Fruit fly (Drosophila melanogaster) whole organism, embryonic: ENCODE measurements around the gene GstZ1.

ENCODE experiments used
- Atf-2 ChIP-seq: fragments of 200-800 bp; sonication (Bioruptor generic); optimal IDR thresholded peaks from 2 replicates; lab custom pipeline; 2016; ENCODE audit warnings: missing biosample characterization, missing genetic modification characterization
- Awh ChIP-seq: fragments of 200-800 bp; sonication (Bioruptor generic); IDR thresholded peaks from 2 replicates; pipeline ENCODE4, ENCODE4 v1.3.6; 2022; ENCODE audit warnings: missing biosample characterization, missing genetic modification characterization
- CG10274 ChIP-seq: fragments of 200-800 bp; sonication (Bioruptor generic); optimal IDR thresholded peaks from 3 replicates; lab custom pipeline; 2017; ENCODE audit warnings: missing biosample characterization, mild to moderate bottlenecking, missing genetic modification characterization
- CG10543 ChIP-seq: fragments of 200-800 bp; sonication (Bioruptor generic); optimal IDR thresholded peaks from 3 replicates; lab custom pipeline; 2017; ENCODE audit warnings: missing biosample characterization, mild to moderate bottlenecking, missing genetic modification characterization, moderate library complexity
- CG10979 ChIP-seq: fragments of 200-800 bp; sonication (Bioruptor generic); optimal IDR thresholded peaks from 2 replicates; lab custom pipeline; 2018; ENCODE audit warnings: missing biosample characterization, mild to moderate bottlenecking, missing genetic modification characterization, moderate library complexity
- CG12219 ChIP-seq: fragments of 200-800 bp; sonication (Bioruptor generic); optimal IDR thresholded peaks from 3 replicates; lab custom pipeline; 2018; ENCODE audit warnings: missing biosample characterization, mild to moderate bottlenecking, missing genetic modification characterization
- CG12299 ChIP-seq: fragments of 200-800 bp; sonication (Bioruptor generic); optimal IDR thresholded peaks from 2 replicates; lab custom pipeline; 2018; ENCODE audit warnings: missing biosample characterization, mild to moderate bottlenecking, missing genetic modification characterization
- CG12744 ChIP-seq: fragments of 200-800 bp; sonication (Bioruptor generic); optimal IDR thresholded peaks from 2 replicates; lab custom pipeline; 2016; ENCODE audit warnings: missing biosample characterization, missing genetic modification characterization
- CG16779 ChIP-seq: fragments of 200-800 bp; sonication (Bioruptor generic); IDR thresholded peaks from 2 replicates; pipeline ENCODE4 v1.3.6; 2022; ENCODE audit warnings: missing biosample characterization, missing genetic modification characterization
- CG2120 ChIP-seq: fragments of 200-800 bp; sonication (Bioruptor generic); optimal IDR thresholded peaks from 3 replicates; lab custom pipeline; 2016; ENCODE audit warnings: missing biosample characterization, missing genetic modification characterization
- CG31224 ChIP-seq: fragments of 200-800 bp; sonication (Bioruptor generic); IDR thresholded peaks from 2 replicates; pipeline ENCODE4 v1.3.6; 2022; ENCODE audit warnings: missing biosample characterization, missing genetic modification characterization
- CG32772 ChIP-seq: fragments of 200-800 bp; sonication (Bioruptor generic); IDR thresholded peaks from 2 replicates; pipeline ENCODE4 v1.3.6; 2022; ENCODE audit warnings: missing biosample characterization, missing genetic modification characterization
- CG4328 ChIP-seq: fragments of 200-800 bp; sonication (Bioruptor generic); optimal IDR thresholded peaks from 3 replicates; lab custom pipeline; 2017; ENCODE audit warnings: missing biosample characterization, missing genetic modification reagents, missing genetic modification characterization
- CG8924 ChIP-seq: fragments of 200-800 bp; optimal IDR thresholded peaks from 3 replicates; lab custom pipeline; 2019; ENCODE audit warnings: missing biosample characterization, mild to moderate bottlenecking, missing genetic modification characterization, moderate library complexity
- CG9727 ChIP-seq: fragments of 200-800 bp; sonication (Bioruptor generic); optimal IDR thresholded peaks from 3 replicates; lab custom pipeline; 2017; ENCODE audit warnings: missing biosample characterization, mild to moderate bottlenecking, missing genetic modification characterization
- E2f1 ChIP-seq: fragments of 200-800 bp; sonication (Bioruptor generic); IDR thresholded peaks from 2 replicates; pipeline ENCODE4 v1.3.6; 2022; ENCODE audit warnings: missing biosample characterization, missing genetic modification characterization
- H15 ChIP-seq: fragments of 200-800 bp; sonication (Bioruptor generic); IDR thresholded peaks from 3 replicates; pipeline ENCODE4 v1.3.6; 2022; ENCODE audit warnings: missing biosample characterization, missing genetic modification characterization
- Hr3 ChIP-seq: fragments of 200-800 bp; sonication (Bioruptor generic); optimal IDR thresholded peaks from 3 replicates; lab custom pipeline; 2016; ENCODE audit warnings: missing biosample characterization, missing genetic modification characterization
- Med ChIP-seq: fragments of 200-800 bp; sonication (Bioruptor generic); peaks from one replicate; lab custom pipeline; 2016; ENCODE audit warnings: missing biosample characterization, missing genetic modification characterization, mild to moderate bottlenecking, inconsistent platforms, moderate library complexity
- Meics ChIP-seq: fragments of 200-800 bp; sonication (Bioruptor generic); optimal IDR thresholded peaks from 2 replicates; lab custom pipeline; 2017; ENCODE audit warnings: missing biosample characterization, mild to moderate bottlenecking, missing genetic modification characterization
- Mes4 ChIP-seq: fragments of 200-800 bp; sonication (Bioruptor generic); optimal IDR thresholded peaks from 2 replicates; lab custom pipeline; 2016; ENCODE audit warnings: missing biosample characterization, missing genetic modification characterization
- Myb ChIP-seq: fragments of 200-800 bp; sonication (Bioruptor generic); optimal IDR thresholded peaks from 2 replicates; lab custom pipeline; 2016; ENCODE audit warnings: missing biosample characterization, missing genetic modification characterization
- PHDP ChIP-seq: fragments of 200-800 bp; sonication (Bioruptor generic); optimal IDR thresholded peaks from 3 replicates; lab custom pipeline; 2018; ENCODE audit warnings: missing biosample characterization, mild to moderate bottlenecking, missing genetic modification characterization, moderate library complexity
- TFAM ChIP-seq: fragments of 200-800 bp; sonication (Bioruptor generic); optimal IDR thresholded peaks from 2 replicates; lab custom pipeline; 2017; ENCODE audit warnings: missing biosample characterization, missing genetic modification characterization, inconsistent platforms
- Vsx1 ChIP-seq: fragments of 200-800 bp; sonication (Bioruptor generic); optimal IDR thresholded peaks from 2 replicates; lab custom pipeline; 2017; ENCODE audit warnings: missing biosample characterization, mild to moderate bottlenecking, missing genetic modification characterization, missing genetic modification reagents
- Xrp1 ChIP-seq: fragments of 200-800 bp; sonication (Bioruptor generic); IDR thresholded peaks from 2 replicates; pipeline ENCODE4 v1.3.6; 2022; ENCODE audit warnings: missing biosample characterization, missing genetic modification characterization
- abd-A ChIP-seq: fragments of 200-800 bp; sonication (Bioruptor generic); optimal IDR thresholded peaks from 3 replicates; lab custom pipeline; 2019; ENCODE audit warnings: missing biosample characterization, mild to moderate bottlenecking, missing genetic modification characterization, moderate library complexity
- dysf ChIP-seq: fragments of 200-800 bp; sonication (Bioruptor generic); IDR thresholded peaks from 3 replicates; pipeline ENCODE4 v1.3.6; 2022; ENCODE audit warnings: missing biosample characterization, missing genetic modification characterization
- esg ChIP-seq: fragments of 200-800 bp; sonication (Bioruptor generic); conservative IDR thresholded peaks from 2 replicates; pipeline ENCODE4 v1.3.6; 2022; ENCODE audit warnings: missing biosample characterization, missing genetic modification characterization
- fd102C ChIP-seq: fragments of 200-800 bp; sonication (Bioruptor generic); optimal IDR thresholded peaks from 2 replicates; lab custom pipeline; 2018; ENCODE audit warnings: missing biosample characterization, mild to moderate bottlenecking, missing genetic modification characterization, moderate library complexity
- fd3F ChIP-seq: fragments of 200-800 bp; sonication (Bioruptor generic); optimal IDR thresholded peaks from 2 replicates; lab custom pipeline; 2018; ENCODE audit warnings: missing biosample characterization, mild to moderate bottlenecking, missing genetic modification characterization, moderate library complexity
- grau ChIP-seq: fragments of 200-800 bp; optimal IDR thresholded peaks from 3 replicates; lab custom pipeline; 2019; ENCODE audit warnings: missing biosample characterization, mild to moderate bottlenecking, missing genetic modification characterization, moderate library complexity
- ham ChIP-seq: fragments of 200-800 bp; sonication (Bioruptor generic); IDR thresholded peaks from 2 replicates; pipeline ENCODE4 v1.3.6; 2022; ENCODE audit warnings: missing biosample characterization, missing genetic modification characterization
- ind ChIP-seq: fragments of 200-800 bp; sonication (Bioruptor generic); optimal IDR thresholded peaks from 3 replicates; lab custom pipeline; 2016; ENCODE audit warnings: missing biosample characterization, missing genetic modification characterization
- klu ChIP-seq: fragments of 200-800 bp; sonication (Bioruptor generic); IDR thresholded peaks from 2 replicates; pipeline ENCODE4 v1.3.6; 2022; ENCODE audit warnings: missing biosample characterization, missing genetic modification characterization
- lab ChIP-seq: fragments of 200-800 bp; sonication (Bioruptor generic); optimal IDR thresholded peaks from 3 replicates; lab custom pipeline; 2017; ENCODE audit warnings: missing biosample characterization, missing genetic modification characterization, mild to moderate bottlenecking, moderate library complexity, missing genetic modification reagents
- lilli ChIP-seq: fragments of 200-800 bp; sonication (Bioruptor generic); optimal IDR thresholded peaks from 3 replicates; lab custom pipeline; 2016; ENCODE audit warnings: missing biosample characterization, missing genetic modification characterization
- mam ChIP-seq: fragments of 200-800 bp; sonication (Bioruptor generic); optimal IDR thresholded peaks from 3 replicates; lab custom pipeline; 2016; ENCODE audit warnings: missing biosample characterization, missing genetic modification characterization
- nmo ChIP-seq: fragments of 200-800 bp; sonication (Bioruptor generic); optimal IDR thresholded peaks from 2 replicates; lab custom pipeline; 2018; ENCODE audit warnings: missing biosample characterization, mild to moderate bottlenecking, missing genetic modification characterization, moderate library complexity
- org-1 ChIP-seq: fragments of 200-800 bp; sonication (Bioruptor generic); optimal IDR thresholded peaks from 2 replicates; lab custom pipeline; 2017; ENCODE audit warnings: missing biosample characterization, missing genetic modification characterization
- peb ChIP-seq: fragments of 200-800 bp; sonication (Bioruptor generic); IDR thresholded peaks from 2 replicates; pipeline ENCODE4 v1.3.6; 2022; ENCODE audit warnings: missing biosample characterization, missing genetic modification characterization
- slbo ChIP-seq: fragments of 200-800 bp; sonication (Bioruptor generic); IDR thresholded peaks from 2 replicates; pipeline ENCODE4 v1.3.6; 2022; ENCODE audit warnings: missing biosample characterization, missing genetic modification characterization
- stwl ChIP-seq: fragments of 200-800 bp; sonication (Bioruptor generic); optimal IDR thresholded peaks from 3 replicates; lab custom pipeline; 2018; ENCODE audit warnings: missing biosample characterization, mild to moderate bottlenecking, missing genetic modification characterization, moderate library complexity
- tap ChIP-seq: fragments of 200-800 bp; optimal IDR thresholded peaks from 3 replicates; lab custom pipeline; 2019; ENCODE audit warnings: missing biosample characterization, mild to moderate bottlenecking, missing genetic modification characterization, moderate library complexity
- trem ChIP-seq: fragments of 200-800 bp; optimal IDR thresholded peaks from 3 replicates; lab custom pipeline; 2019; ENCODE audit warnings: missing biosample characterization, mild to moderate bottlenecking, missing genetic modification characterization, moderate library complexity
- tup ChIP-seq: fragments of 200-800 bp; sonication (Bioruptor generic); optimal IDR thresholded peaks from 2 replicates; lab custom pipeline; 2016; ENCODE audit warnings: missing biosample characterization, mild to moderate bottlenecking, missing genetic modification characterization, moderate library complexity
- unpg ChIP-seq: fragments of 200-800 bp; sonication (Bioruptor generic); optimal IDR thresholded peaks from 3 replicates; lab custom pipeline; 2018; ENCODE audit warnings: missing biosample characterization, mild to moderate bottlenecking, missing genetic modification characterization, moderate library complexity
- zen2 ChIP-seq: fragments of 200-800 bp; sonication (Bioruptor generic); IDR thresholded peaks from 3 replicates; pipeline ENCODE4 v1.3.6; 2022; ENCODE audit warnings: missing biosample characterization, missing genetic modification characterization; ENCODE audit not compliant: partially characterized antibody

The GstZ1 gene

DNA sequence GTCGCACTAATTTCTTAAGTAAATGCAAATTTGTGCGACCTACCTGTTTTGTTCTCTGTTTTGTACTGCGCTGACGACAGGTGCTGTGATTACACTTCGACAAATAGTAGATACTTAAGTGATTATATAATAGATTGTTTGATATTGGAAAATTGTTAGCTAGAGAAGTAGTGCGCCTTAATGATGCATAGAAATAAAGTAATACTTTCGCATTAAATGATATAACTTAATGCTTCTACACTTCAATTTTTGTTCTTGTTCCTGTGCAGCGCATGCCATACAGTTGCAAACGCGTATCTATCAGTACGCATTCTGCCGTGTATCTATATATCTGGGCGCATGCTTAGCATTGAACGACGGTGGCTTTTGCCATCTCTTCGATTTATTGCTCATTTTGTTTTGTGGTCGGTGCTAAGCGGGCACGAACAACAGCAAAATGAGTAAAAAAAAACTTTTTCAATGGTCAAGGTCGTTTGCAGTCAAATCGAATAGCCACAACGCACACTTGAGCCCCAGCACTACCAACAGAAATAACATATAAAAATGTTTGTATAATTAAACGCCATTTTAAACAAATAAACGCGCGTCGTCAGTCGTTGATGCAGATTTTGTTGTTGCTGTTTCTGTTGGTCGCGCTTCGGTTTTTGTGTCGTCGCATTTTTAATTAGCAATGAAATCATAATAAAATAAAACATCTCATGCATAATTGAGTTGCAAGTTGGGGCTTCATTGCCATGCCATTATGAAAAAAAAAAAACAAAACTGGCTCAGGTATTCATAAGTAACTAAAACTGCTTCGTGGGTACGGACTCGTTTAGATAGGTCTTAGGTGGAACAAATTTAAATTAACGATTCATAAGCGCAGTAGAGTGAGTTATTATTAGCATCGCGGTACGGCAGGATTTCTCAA lies 25.7 kb downstream of the GstZ1 start (continued):
- peak; percentile 35 for TF ChIP-seq mam (GFP tag; lab: Kevin White, UChicago)
- peak; percentile 1 for TF ChIP-seq ind (GFP tag; lab: Kevin White, UChicago)
- TF ChIP-seq CG2120 (GFP tag; lab: Kevin White, UChicago): peak; percentile 63
- peak; percentile 48 for TF ChIP-seq PHDP (tag; lab: Kevin White, UChicago)
- peak; percentile 38 for TF ChIP-seq CG9727 (GFP tag; lab: Kevin White, UChicago)
- TF ChIP-seq CG10274 (GFP tag; lab: Kevin White, UChicago): peak; percentile 4
- TF ChIP-seq lab: peak; percentile 58
- no peak for TF ChIP-seq TFAM (GFP tag; lab: Kevin White, UChicago)
- peak; percentile 4 for TF ChIP-seq org-1 (GFP tag; lab: Kevin White, UChicago)
- TF ChIP-seq Mes4 (GFP tag; lab: Kevin White, UChicago): no peak
- TF ChIP-seq CG12299 (tag; lab: Kevin White, UChicago): no peak
- TF ChIP-seq grau (tag; lab: Kevin White, UChicago): peak; percentile 60
- TF ChIP-seq CG10543: peak; percentile 17
- TF ChIP-seq abd-A: peak; percentile 86
- peak; percentile 5 for TF ChIP-seq nmo (GFP tag; lab: Kevin White, UChicago)
- TF ChIP-seq CG12744 (GFP tag; lab: Kevin White, UChicago): no peak
- peak; percentile 51 for TF ChIP-seq unpg
- TF ChIP-seq CG31224 (GFP tag; lab: Robert Waterston, UW): 0 out of 2 replicates have a peak, but pooled peaks have one; percentile 12
- no peak for TF ChIP-seq Vsx1
- TF ChIP-seq fd102C: no peak
- TF ChIP-seq ham (GFP tag; lab: Robert Waterston, UW): no peak
- TF ChIP-seq Awh (GFP tag; lab: Robert Waterston, UW): 0 out of 2 replicates have a peak, but pooled peaks have one; percentile 46
- TF ChIP-seq H15: 0 out of 3 replicates have a peak, but pooled peaks have one; percentile 6
- no peak for TF ChIP-seq stwl (tag; lab: Kevin White, UChicago)
- peak; percentile 48; the same call in 1 of the 2 replicates for TF ChIP-seq slbo (GFP tag; lab: Robert Waterston, UW)
- TF ChIP-seq tap: peak; percentile 45
- peak; percentile 27 for TF ChIP-seq CG12219 (GFP tag; lab: Kevin White, UChicago)
- no peak for TF ChIP-seq trem (tag; lab: Kevin White, UChicago)
- TF ChIP-seq Meics (GFP tag; lab: Kevin White, UChicago): peak; percentile 55
- no peak for TF ChIP-seq Hr3
- 0 out of 2 replicates have a peak, but pooled peaks have one; percentile 43 for TF ChIP-seq klu (GFP tag; lab: Robert Waterston, UW)
- no peak for TF ChIP-seq peb (GFP tag; lab: Robert Waterston, UW)
- peak; percentile 37; the same call in 1 of the 2 replicates for TF ChIP-seq CG32772 (GFP tag; lab: Robert Waterston, UW)
- peak; percentile 6 for TF ChIP-seq Atf-2 (GFP tag; lab: Kevin White, UChicago)
- no peak for TF ChIP-seq tup (GFP tag; lab: Kevin White, UChicago)
- 0 out of 2 replicates have a peak, but pooled peaks have one; percentile 20 for TF ChIP-seq E2f1 (GFP tag; lab: Robert Waterston, UW)
- peak; percentile 19 for TF ChIP-seq CG8924
- TF ChIP-seq Myb (GFP tag; lab: Kevin White, UChicago): peak; percentile 9
- TF ChIP-seq Med (GFP tag; lab: Kevin White, UChicago): peak; percentile 87
- peak; percentile 23 for TF ChIP-seq CG10979 (tag; lab: Kevin White, UChicago)
- no peak for TF ChIP-seq CG4328 (GFP tag; lab: Kevin White, UChicago)
- peak; percentile 19; the same call in 1 of the 2 replicates for TF ChIP-seq CG16779 (GFP tag; lab: Robert Waterston, UW)
- peak; percentile 62 for TF ChIP-seq lilli (GFP tag; lab: Kevin White, UChicago)
- peak; percentile 70 for TF ChIP-seq dysf (GFP tag; lab: Robert Waterston, UW)
- peak; percentile 52 for TF ChIP-seq fd3F
- TF ChIP-seq esg (GFP tag; lab: Robert Waterston, UW): peak; percentile 45; the same call in 1 of the 2 replicates
- TF ChIP-seq zen2 (GFP tag; lab: Robert Waterston, UW): no peak
- peak; percentile 52; the same call in 1 of the 2 replicates for TF ChIP-seq Xrp1
